Fruit fly (Drosophila melanogaster): ENCODE data around the gene CG4287.

- TF ChIP-seq Xrp1 (GFP tag; IDR thresholded peaks at IDR 0.05), result no peak
- no peak for TF ChIP-seq Asciz (GFP tag; optimal IDR thresholded peaks at IDR 0.05)
- no peak for TF ChIP-seq Mes4 (GFP tag; optimal IDR thresholded peaks at IDR 0.05)
- TF ChIP-seq Xbp1 (GFP tag; optimal IDR thresholded peaks at IDR 0.05), result no peak
- no peak for TF ChIP-seq tll (GFP tag; optimal IDR thresholded peaks at IDR 0.05)
- TF ChIP-seq pfk (GFP tag; optimal IDR thresholded peaks at IDR 0.05), result no peak
- no peak for TF ChIP-seq Atf-2 (GFP tag; optimal IDR thresholded peaks at IDR 0.05)
- TF ChIP-seq sd (tag; optimal IDR thresholded peaks at IDR 0.05), result no peak
- no peak for TF ChIP-seq CG1024 (GFP tag; IDR thresholded peaks at IDR 0.05)
- no peak for TF ChIP-seq CG1602 (GFP tag; optimal IDR thresholded peaks at IDR 0.05)
- TF ChIP-seq CG9797 (GFP tag; optimal IDR thresholded peaks at IDR 0.05), result no peak
- TF ChIP-seq nom (GFP tag; optimal IDR thresholded peaks at IDR 0.05), result no peak
- TF ChIP-seq Sox102F (GFP tag; optimal IDR thresholded peaks at IDR 0.05), result no peak
These were observed 41.9 kb downstream of the CG4287 start for dm6 chr3R:15921747-15922146.
